Fruit fly (Drosophila melanogaster): ENCODE results near the gene CG43342.

Gene CG43342

dm6 chr3R:22420911-22421310 is 39.8 kb downstream of the CG43342 start, which contains the start of the genes Nop56 and mats:
Gene Nop56, minus strand, starts transcription at chr3R:22421068.
Gene mats, plus strand, starts transcription at chr3R:22421161.
- TF ChIP-seq Eip78C (GFP tag) = peak; percentile 55
- TF ChIP-seq CG34406 (GFP tag; optimal IDR thresholded peaks at IDR 0.05) = no peak
- TF ChIP-seq topi (GFP tag; optimal IDR thresholded peaks at IDR 0.05) = peak; percentile 26
- TF ChIP-seq fkh (GFP tag; optimal IDR thresholded peaks at IDR 0.05) = peak; percentile 7
- TF ChIP-seq Eip93F (GFP tag; optimal IDR thresholded peaks at IDR 0.05) = peak; percentile 14
- TF ChIP-seq vri (GFP tag; optimal IDR thresholded peaks at IDR 0.05) = peak; percentile 46
- no peak for TF ChIP-seq Ets21C (GFP tag; optimal IDR thresholded peaks at IDR 0.05)
- TF ChIP-seq Sox14 (GFP tag; optimal IDR thresholded peaks at IDR 0.05) = peak; percentile 41
- TF ChIP-seq svp (GFP tag) = peak; percentile 70
- TF ChIP-seq salr (GFP tag; optimal IDR thresholded peaks at IDR 0.05) = peak in 1 of 2 experiments; percentile 1

dm6 chr3R:22421618-22422017 is 40.5 kb downstream of the CG43342 start:
- peak; percentile 35; the same call in 1 of the 2 replicates for TF ChIP-seq CG11294 (GFP tag; IDR thresholded peaks at IDR 0.05)
- peak; percentile 59; the same call in 2 of the 3 replicates for TF ChIP-seq CG8119 (GFP tag; IDR thresholded peaks at IDR 0.05)
- no peak for TF ChIP-seq CG7368 (GFP tag; optimal IDR thresholded peaks at IDR 0.05)
- TF ChIP-seq CG10631 (GFP tag; optimal IDR thresholded peaks at IDR 0.05) = no peak
- no peak for TF ChIP-seq fd59A (GFP tag; optimal IDR thresholded peaks at IDR 0.05)
- TF ChIP-seq CG8632 (GFP tag; optimal IDR thresholded peaks at IDR 0.05) = peak; percentile 71
- TF ChIP-seq CG6276 (GFP tag; optimal IDR thresholded peaks at IDR 0.05) = no peak
- peak; percentile 61 for TF ChIP-seq CG8319 (GFP tag; optimal IDR thresholded peaks at IDR 0.05)
- TF ChIP-seq CG9139 (GFP tag; optimal IDR thresholded peaks at IDR 0.05) = no peak
- no peak for TF ChIP-seq CG1621 (tag; optimal IDR thresholded peaks at IDR 0.05)
- TF ChIP-seq CG34406 (GFP tag; optimal IDR thresholded peaks at IDR 0.05) = peak; percentile 72
- TF ChIP-seq Hr38 (GFP tag; optimal IDR thresholded peaks at IDR 0.05) = no peak
- peak; percentile 24 for TF ChIP-seq Eip93F (GFP tag; optimal IDR thresholded peaks at IDR 0.05)
- no peak for TF ChIP-seq Lpt (GFP tag; optimal IDR thresholded peaks at IDR 0.05)
- TF ChIP-seq esn (GFP tag; optimal IDR thresholded peaks at IDR 0.05) = peak; percentile 86
- no peak for TF ChIP-seq OdsH (GFP tag; optimal IDR thresholded peaks at IDR 0.05)
- TF ChIP-seq CG4318 (GFP tag; optimal IDR thresholded peaks at IDR 0.05) = no peak
- TF ChIP-seq ss (GFP tag; optimal IDR thresholded peaks at IDR 0.05) = peak in 1 of 2 experiments; percentile 39
- no peak for TF ChIP-seq CG32006 (GFP tag; optimal IDR thresholded peaks at IDR 0.05)
- TF ChIP-seq fd85E (GFP tag; optimal IDR thresholded peaks at IDR 0.05) = no peak
- peak; percentile 61 for TF ChIP-seq CG3032 (tag; optimal IDR thresholded peaks at IDR 0.05)
- TF ChIP-seq spab (GFP tag; optimal IDR thresholded peaks at IDR 0.05) = no peak
- no peak for TF ChIP-seq CG6854 (GFP tag; optimal IDR thresholded peaks at IDR 0.05)
- TF ChIP-seq Gug (GFP tag; IDR thresholded peaks at IDR 0.05) = peak; percentile 41; the same call in 1 of the 2 replicates
- TF ChIP-seq CG16779 (tag; optimal IDR thresholded peaks at IDR 0.05) = peak; percentile 27
- TF ChIP-seq lz (GFP tag; optimal IDR thresholded peaks at IDR 0.05) = peak; percentile 82
- no peak for TF ChIP-seq salr (GFP tag; optimal IDR thresholded peaks at IDR 0.05)
- peak; percentile 88 for TF ChIP-seq Eip78C (GFP tag)
- peak; percentile 72 for TF ChIP-seq acj6 (GFP tag; optimal IDR thresholded peaks at IDR 0.05)
- peak; percentile 74 for TF ChIP-seq CG3919 (GFP tag; optimal IDR thresholded peaks at IDR 0.05)
- TF ChIP-seq Blimp-1 (GFP tag; optimal IDR thresholded peaks at IDR 0.05) = peak; percentile 33
- TF ChIP-seq svp (GFP tag) = peak; percentile 95
- TF ChIP-seq Sox14 (GFP tag; optimal IDR thresholded peaks at IDR 0.05) = peak; percentile 75
- TF ChIP-seq Sox15 (GFP tag; optimal IDR thresholded peaks at IDR 0.05) = peak; percentile 47
- TF ChIP-seq dac (GFP tag; optimal IDR thresholded peaks at IDR 0.05) = no peak
- peak; percentile 24 for TF ChIP-seq CG11762 (GFP tag; optimal IDR thresholded peaks at IDR 0.05; ENCODE audit: insufficient read depth)
- peak; percentile 69 for TF ChIP-seq achi (GFP tag; optimal IDR thresholded peaks at IDR 0.05)
- peak; percentile 80 for TF ChIP-seq CG6792 (GFP tag; optimal IDR thresholded peaks at IDR 0.05)
- peak; percentile 80 for TF ChIP-seq Sox102F (GFP tag; optimal IDR thresholded peaks at IDR 0.05)
- TF ChIP-seq Met (GFP tag; optimal IDR thresholded peaks at IDR 0.05) = peak; percentile 84
- TF ChIP-seq Hr39 (GFP tag; optimal IDR thresholded peaks at IDR 0.05) = peak; percentile 86
- TF ChIP-seq cyc (GFP tag; optimal IDR thresholded peaks at IDR 0.05) = peak; percentile 84
- TF ChIP-seq dsx (GFP tag; optimal IDR thresholded peaks at IDR 0.05; ENCODE audit: poor library complexity, severe bottlenecking) = no peak
- peak; percentile 61 for TF ChIP-seq net (GFP tag; optimal IDR thresholded peaks at IDR 0.05)
- peak; percentile 88 for TF ChIP-seq eg (GFP tag; IDR thresholded peaks at IDR 0.05)
